Worm (Caenorhabditis elegans): Measurements from ENCODE around the gene T13C2.3.

ce11 chrII:6754671-6755224 lies 34.3 kb upstream of the T13C2.3 start, which contains the start of the genes srx-95 and fis-1:
- TF ChIP-seq unc-39 (tag; optimal IDR thresholded peaks at IDR 0.05) (no peak), zag-1 (tag; optimal IDR thresholded peaks at IDR 0.05) (no peak), lsy-2 (tag; optimal IDR thresholded peaks at IDR 0.05) (no peak), skn-1 (tag; optimal IDR thresholded peaks at IDR 0.05) (no peak), ztf-11 (tag; optimal IDR thresholded peaks at IDR 0.05) (no peak), mbf-1 (tag; optimal IDR thresholded peaks at IDR 0.05) (no peak), lin-11 (tag; optimal IDR thresholded peaks at IDR 0.05) (no peak), nhr-25 (tag; optimal IDR thresholded peaks at IDR 0.05) (no peak), nhr-12 (tag; optimal IDR thresholded peaks at IDR 0.05) (no peak), nhr-237 (tag; optimal IDR thresholded peaks at IDR 0.05) (no peak), snpc-4 (tag; optimal IDR thresholded peaks at IDR 0.05) (no peak), nhr-77 (tag; optimal IDR thresholded peaks at IDR 0.05) (no peak)

Measured in whole organism, L2 larva.